Fruit fly (Drosophila melanogaster) whole organism, embryonic: ENCODE measurements around the gene CG2772.

Experiments used
- Adf1 ChIP-seq: fragments of 200-800 bp; sonication (Bioruptor generic); IDR thresholded peaks from 2 replicates; pipeline ENCODE4 v1.3.6; 2022; ENCODE audit warnings: missing biosample characterization, missing genetic modification characterization
- Atf3 ChIP-seq: fragments of 200-800 bp; sonication (Bioruptor generic); optimal IDR thresholded peaks from 3 replicates; lab custom pipeline; 2016; ENCODE audit warnings: missing biosample characterization, missing genetic modification characterization
- Blimp-1 ChIP-seq: fragments of 200-800 bp; sonication (Bioruptor generic); optimal IDR thresholded peaks from 3 replicates; lab custom pipeline; 2018; ENCODE audit warnings: missing biosample characterization, missing genetic modification characterization, mild to moderate bottlenecking, moderate library complexity, missing genetic modification reagents
- CG1024 ChIP-seq: fragments of 200-800 bp; sonication (Bioruptor generic); IDR thresholded peaks from 2 replicates; pipeline ENCODE4 v1.3.6; 2022; ENCODE audit warnings: missing biosample characterization, missing genetic modification characterization
- CG10321 ChIP-seq: fragments of 200-800 bp; sonication (Bioruptor generic); IDR thresholded peaks from 2 replicates; pipeline ENCODE4 v1.3.6; 2022; ENCODE audit warnings: missing biosample characterization, missing genetic modification characterization
- CG11456 ChIP-seq: fragments of 200-800 bp; sonication (Bioruptor generic); IDR thresholded peaks from 3 replicates; pipeline ENCODE4 v1.3.6; 2022; ENCODE audit warnings: missing biosample characterization, missing genetic modification characterization
- CG11560 ChIP-seq: fragments of 200-800 bp; sonication (Bioruptor generic); IDR thresholded peaks from 3 replicates; pipeline ENCODE4 v1.3.6; 2022; ENCODE audit warnings: missing biosample characterization, missing genetic modification characterization
- CG12299 ChIP-seq: fragments of 200-800 bp; sonication (Bioruptor generic); optimal IDR thresholded peaks from 2 replicates; lab custom pipeline; 2018; ENCODE audit warnings: missing biosample characterization, mild to moderate bottlenecking, missing genetic modification characterization
- CG13894 ChIP-seq: fragments of 200-800 bp; sonication (Bioruptor generic); optimal IDR thresholded peaks from 3 replicates; lab custom pipeline; 2018; ENCODE audit warnings: missing biosample characterization, mild to moderate bottlenecking, missing genetic modification characterization, moderate library complexity
- CG14014 ChIP-seq: fragments of 200-800 bp; sonication (Bioruptor generic); IDR thresholded peaks from 2 replicates; pipeline ENCODE4 v1.3.6; 2022; ENCODE audit warnings: missing biosample characterization, missing genetic modification characterization
- CG15601 ChIP-seq: fragments of 200-800 bp; sonication (Bioruptor generic); optimal IDR thresholded peaks from 3 replicates; lab custom pipeline; 2019; ENCODE audit warnings: missing biosample characterization, mild to moderate bottlenecking, missing genetic modification characterization, moderate library complexity
- CG1603 ChIP-seq: fragments of 200-800 bp; sonication (Bioruptor generic); optimal IDR thresholded peaks from 2 replicates; lab custom pipeline; 2019; ENCODE audit warnings: missing biosample characterization, mild to moderate bottlenecking, missing genetic modification characterization, moderate library complexity
- CG17328 ChIP-seq: fragments of 200-800 bp; sonication (Bioruptor generic); IDR thresholded peaks from 2 replicates; pipeline ENCODE4 v1.3.6; 2022; ENCODE audit warnings: missing biosample characterization, missing genetic modification characterization
- CG17359 ChIP-seq: fragments of 200-800 bp; sonication (Bioruptor generic); optimal IDR thresholded peaks from 3 replicates; lab custom pipeline; 2018; ENCODE audit warnings: missing biosample characterization, mild to moderate bottlenecking, missing genetic modification characterization, moderate library complexity
- CG17568 ChIP-seq: fragments of 200-800 bp; sonication (Bioruptor generic); optimal IDR thresholded peaks from 2 replicates; lab custom pipeline; 2018; ENCODE audit warnings: missing biosample characterization, mild to moderate bottlenecking, missing genetic modification characterization, moderate library complexity
- CG30020 ChIP-seq: fragments of 200-800 bp; optimal IDR thresholded peaks from 2 replicates; lab custom pipeline; 2019; ENCODE audit warnings: missing biosample characterization, mild to moderate bottlenecking, missing genetic modification characterization, moderate library complexity
- CG31365 ChIP-seq: fragments of 200-800 bp; sonication (Bioruptor generic); optimal IDR thresholded peaks from 2 replicates; lab custom pipeline; 2018; ENCODE audit warnings: missing biosample characterization, mild to moderate bottlenecking, missing genetic modification characterization
- CG33213 ChIP-seq: fragments of 200-800 bp; sonication (Bioruptor generic); optimal IDR thresholded peaks from 3 replicates; lab custom pipeline; 2016; ENCODE audit warnings: missing biosample characterization, missing genetic modification characterization
- CG33557 ChIP-seq: fragments of 200-800 bp; sonication (Bioruptor generic); optimal IDR thresholded peaks from 2 replicates; lab custom pipeline; 2019; ENCODE audit warnings: missing biosample characterization, mild to moderate bottlenecking, missing genetic modification characterization, moderate library complexity
- CG4282 ChIP-seq: fragments of 200-800 bp; sonication (Bioruptor generic); optimal IDR thresholded peaks from 2 replicates; lab custom pipeline; 2016; ENCODE audit warnings: missing biosample characterization, missing genetic modification characterization
- CG4424 ChIP-seq: fragments of 200-800 bp; sonication (Bioruptor generic); optimal IDR thresholded peaks from 3 replicates; lab custom pipeline; 2016; ENCODE audit warnings: missing biosample characterization, missing genetic modification characterization
- CG4854 ChIP-seq: fragments of 200-800 bp; sonication (Bioruptor generic); optimal IDR thresholded peaks from 2 replicates; lab custom pipeline; 2016; ENCODE audit warnings: missing biosample characterization, missing genetic modification characterization, inconsistent platforms
- CG6689 ChIP-seq: fragments of 200-800 bp; sonication (Bioruptor generic); IDR thresholded peaks from 2 replicates; pipeline ENCODE4 v1.3.6; 2022; ENCODE audit warnings: missing biosample characterization, missing genetic modification characterization
- CG7786 ChIP-seq: fragments of 200-800 bp; sonication (Bioruptor generic); optimal IDR thresholded peaks from 2 replicates; lab custom pipeline; 2016; ENCODE audit warnings: missing biosample characterization, missing genetic modification characterization
- CG8290 ChIP-seq, 3 experiments: fragments of 200-800 bp; sonication (Bioruptor generic); optimal IDR thresholded peaks; 2 replicates each; lab custom pipeline; 2016 to 2019; ENCODE audit warnings: missing biosample characterization in 3 of 3, missing genetic modification characterization in 3 of 3, mild to moderate bottlenecking in 2 of 3, moderate library complexity in 1 of 3
- CG9817 ChIP-seq: fragments of 200-800 bp; sonication (Bioruptor generic); optimal IDR thresholded peaks from 2 replicates; lab custom pipeline; 2018; ENCODE audit warnings: missing biosample characterization, mild to moderate bottlenecking, missing genetic modification characterization, moderate library complexity
- CTCF ChIP-seq: fragments of 200-800 bp; sonication (Bioruptor generic); optimal IDR thresholded peaks from 2 replicates; lab custom pipeline; 2017; ENCODE audit warnings: missing biosample characterization, mild to moderate bottlenecking, missing genetic modification characterization, moderate library complexity
- Drgx ChIP-seq: fragments of 200-800 bp; sonication (Bioruptor generic); IDR thresholded peaks from 2 replicates; pipeline ENCODE4 v1.3.6; 2022; ENCODE audit warnings: missing biosample characterization, missing genetic modification characterization
- Fer1 ChIP-seq: fragments of 200-800 bp; sonication (Bioruptor generic); optimal IDR thresholded peaks from 2 replicates; lab custom pipeline; 2017; ENCODE audit warnings: missing biosample characterization, mild to moderate bottlenecking, missing genetic modification characterization
- HHEX ChIP-seq: fragments of 200-800 bp; sonication (Bioruptor generic); optimal IDR thresholded peaks from 3 replicates; lab custom pipeline; 2017; ENCODE audit warnings: missing biosample characterization, mild to moderate bottlenecking, missing genetic modification characterization, missing genetic modification reagents
- HLH4C ChIP-seq: fragments of 200-800 bp; sonication (Bioruptor generic); IDR thresholded peaks from 3 replicates; pipeline ENCODE4 v1.3.6; 2022; ENCODE audit warnings: missing biosample characterization, missing genetic modification characterization; ENCODE audit not compliant: partially characterized antibody
- Hr3 ChIP-seq: fragments of 200-800 bp; sonication (Bioruptor generic); optimal IDR thresholded peaks from 3 replicates; lab custom pipeline; 2016; ENCODE audit warnings: missing biosample characterization, missing genetic modification characterization
- Hr39 ChIP-seq: fragments of >200 bp; optimal IDR thresholded peaks from 2 replicates; lab custom pipeline; 2017
- Jarid2 ChIP-seq: fragments of 200-800 bp; sonication (Bioruptor generic); optimal IDR thresholded peaks from 3 replicates; lab custom pipeline; 2017; ENCODE audit warnings: mild to moderate bottlenecking, missing biosample characterization, missing genetic modification reagents, missing genetic modification characterization
- Rx ChIP-seq: fragments of 200-800 bp; sonication (Bioruptor generic); IDR thresholded peaks from 2 replicates; pipeline ENCODE4 v1.3.6; 2022; ENCODE audit warnings: missing biosample characterization, missing genetic modification characterization
- Trl ChIP-seq, 3 experiments: fragments of >200 bp in 2 of 3; fragments of 200-800 bp in 1 of 3; sonication (Bioruptor generic) in 1 of 3; optimal IDR thresholded peaks; 2 replicates in 1 of 3; 3 replicates in 2 of 3; lab custom pipeline; 2016 to 2017; ENCODE audit warnings: missing biosample characterization in 1 of 3, missing genetic modification characterization in 1 of 3
- ac ChIP-seq: fragments of 200-800 bp; sonication (Bioruptor generic); optimal IDR thresholded peaks from 3 replicates; lab custom pipeline; 2017; ENCODE audit warnings: missing biosample characterization, mild to moderate bottlenecking, missing genetic modification characterization
- bowl ChIP-seq: fragments of 200-800 bp; sonication (Bioruptor generic); IDR thresholded peaks from 2 replicates; pipeline ENCODE4 v1.3.6; 2022; ENCODE audit warnings: missing biosample characterization, missing genetic modification characterization
- chinmo ChIP-seq: fragments of 200-800 bp; sonication (Bioruptor generic); IDR thresholded peaks from 4 replicates; pipeline ENCODE4 v1.3.6; 2022; ENCODE audit warnings: missing biosample characterization, missing genetic modification characterization; ENCODE audit not compliant: partially characterized antibody
- crol ChIP-seq: fragments of 200-800 bp; sonication (Bioruptor generic); IDR thresholded peaks from 2 replicates; pipeline ENCODE4 v1.3.6; 2022; ENCODE audit warnings: missing biosample characterization, missing genetic modification characterization
- ems ChIP-seq: fragments of 200-800 bp; sonication (Bioruptor generic); optimal IDR thresholded peaks from 3 replicates; lab custom pipeline; 2016; ENCODE audit warnings: missing biosample characterization, missing genetic modification characterization
- fd96Cb ChIP-seq: fragments of 200-800 bp; sonication (Bioruptor generic); optimal IDR thresholded peaks from 2 replicates; lab custom pipeline; 2018; ENCODE audit warnings: missing biosample characterization, mild to moderate bottlenecking, missing genetic modification characterization, moderate library complexity
- gcm ChIP-seq: fragments of 200-800 bp; sonication (Bioruptor generic); optimal IDR thresholded peaks from 2 replicates; lab custom pipeline; 2019; ENCODE audit warnings: missing biosample characterization, mild to moderate bottlenecking, missing genetic modification characterization, moderate library complexity
- ham ChIP-seq: fragments of 200-800 bp; sonication (Bioruptor generic); IDR thresholded peaks from 2 replicates; pipeline ENCODE4 v1.3.6; 2022; ENCODE audit warnings: missing biosample characterization, missing genetic modification characterization
- lbe ChIP-seq: fragments of 200-800 bp; sonication (Bioruptor generic); optimal IDR thresholded peaks from 2 replicates; lab custom pipeline; 2016; ENCODE audit warnings: missing biosample characterization, mild to moderate bottlenecking, missing genetic modification characterization
- pum ChIP-seq: fragments of 200-800 bp; sonication (Bioruptor generic); optimal IDR thresholded peaks from 2 replicates; lab custom pipeline; 2016; ENCODE audit warnings: missing biosample characterization, missing genetic modification characterization
- row ChIP-seq: fragments of 200-800 bp; sonication (Bioruptor generic); IDR thresholded peaks from 3 replicates; pipeline ENCODE4 v1.3.6; 2022; ENCODE audit warnings: missing biosample characterization, missing genetic modification characterization
- toy ChIP-seq: fragments of 200-800 bp; sonication (Bioruptor generic); IDR thresholded peaks from 2 replicates; pipeline ENCODE4 v1.3.6; 2022; ENCODE audit warnings: missing biosample characterization, missing genetic modification characterization
- trh ChIP-seq: fragments of 200-800 bp; sonication (Bioruptor generic); optimal IDR thresholded peaks from 2 replicates; lab custom pipeline; 2016; ENCODE audit warnings: missing biosample characterization, missing genetic modification characterization
- ttk ChIP-seq: fragments of 200-800 bp; sonication (Bioruptor generic); IDR thresholded peaks from 2 replicates; pipeline ENCODE4 v2.1.2; 2022; ENCODE audit warnings: missing biosample characterization, missing genetic modification characterization
- zfh2 ChIP-seq: fragments of 200-800 bp; sonication (Bioruptor generic); optimal IDR thresholded peaks from 2 replicates; lab custom pipeline; 2016; ENCODE audit warnings: missing biosample characterization, missing genetic modification characterization

CG2772 gene

dm6 chr2L:3476399-3477056, 30.7 kb downstream of the CG2772 start (continued):
- peak; percentile 77 for TF ChIP-seq CG13894
- no peak for TF ChIP-seq gcm (GFP tag; lab: Kevin White, UChicago)
- TF ChIP-seq CG4282 (GFP tag; lab: Kevin White, UChicago), result no peak
- TF ChIP-seq Atf3 (GFP tag; lab: Kevin White, UChicago), result no peak
- peak; percentile 30; the same call in 1 of the 2 replicates for TF ChIP-seq ttk (GFP tag; lab: Robert Waterston, UW)
- no peak for TF ChIP-seq CG4424 (GFP tag; lab: Kevin White, UChicago)
- no peak for TF ChIP-seq HHEX (GFP tag; lab: Kevin White, UChicago)
- peak; percentile 55; the same call in 1 of the 2 replicates for TF ChIP-seq crol
- no peak for TF ChIP-seq pum (GFP tag; lab: Kevin White, UChicago)
- TF ChIP-seq Hr39 (lab: Kevin White, UChicago), result no peak
- TF ChIP-seq Jarid2 (GFP tag; lab: Kevin White, UChicago), result no peak
- TF ChIP-seq ac, result no peak
- no peak for TF ChIP-seq CG30020 (tag; lab: Kevin White, UChicago)
- no peak for TF ChIP-seq Rx (GFP tag; lab: Robert Waterston, UW)
- TF ChIP-seq HLH4C (GFP tag; lab: Robert Waterston, UW), result no peak
- no peak for TF ChIP-seq fd96Cb
- no peak for TF ChIP-seq Adf1
- TF ChIP-seq CG1024, result no peak
- no peak for TF ChIP-seq CG8290 (GFP tag; optimal IDR thresholded peaks at IDR 0.05; lab: Kevin White, UChicago)
- TF ChIP-seq CG8290 (tag; optimal IDR thresholded peaks at IDR 0.05; lab: Kevin White, UChicago), result peak in 1 of 2 experiments; percentile 7
- TF ChIP-seq CG6689, result no peak; the same call in 1 of the 2 replicates
- no peak for TF ChIP-seq Drgx (GFP tag; lab: Robert Waterston, UW)
- TF ChIP-seq Hr3 (GFP tag; lab: Kevin White, UChicago), result no peak
- no peak for TF ChIP-seq CG12299 (tag; lab: Kevin White, UChicago)
- TF ChIP-seq CG11560 (tag; lab: Robert Waterston, UW), result no peak
- no peak for TF ChIP-seq Fer1 (GFP tag; lab: Kevin White, UChicago)
- TF ChIP-seq CG10321 (GFP tag; lab: Robert Waterston, UW), result peak; percentile 93
- no peak for TF ChIP-seq CG17328
- TF ChIP-seq CG14014, result no peak
- TF ChIP-seq chinmo, result peak; percentile 70; the same call in 1 of the 4 replicates
- TF ChIP-seq CG17359, result no peak
- no peak for TF ChIP-seq lbe
- TF ChIP-seq Trl (optimal IDR thresholded peaks at IDR 0.05; lab: Kevin White, UChicago), result peak; percentile 34 to 49
- no peak for TF ChIP-seq Trl (GFP tag; optimal IDR thresholded peaks at IDR 0.05; lab: Kevin White, UChicago)
- no peak for TF ChIP-seq ham (GFP tag; lab: Robert Waterston, UW)
- TF ChIP-seq CG9817 (tag; lab: Kevin White, UChicago), result no peak
- no peak for TF ChIP-seq trh
- TF ChIP-seq CTCF (GFP tag; lab: Kevin White, UChicago), result no peak
- no peak for TF ChIP-seq row (GFP tag; lab: Robert Waterston, UW)
- no peak for TF ChIP-seq CG33213 (GFP tag; lab: Kevin White, UChicago)
- TF ChIP-seq toy (GFP tag; lab: Robert Waterston, UW), result no peak
- TF ChIP-seq CG33557, result peak; percentile 45
- TF ChIP-seq CG11456 (GFP tag; lab: Robert Waterston, UW), result no peak
- no peak for TF ChIP-seq ems (GFP tag; lab: Kevin White, UChicago)
- no peak for TF ChIP-seq CG4854 (GFP tag; lab: Kevin White, UChicago)
- TF ChIP-seq bowl (GFP tag; lab: Robert Waterston, UW), result no peak
- TF ChIP-seq CG31365 (tag; lab: Kevin White, UChicago), result no peak
- TF ChIP-seq CG1603 (tag; lab: Kevin White, UChicago), result no peak
- no peak for TF ChIP-seq CG7786 (GFP tag; lab: Kevin White, UChicago)
- TF ChIP-seq CG15601 (tag; lab: Kevin White, UChicago), result no peak
- TF ChIP-seq zfh2 (GFP tag; lab: Kevin White, UChicago), result no peak
- TF ChIP-seq Blimp-1, result peak; percentile 98
- no peak for TF ChIP-seq CG17568 (GFP tag; lab: Kevin White, UChicago)
